Worm (Caenorhabditis elegans) whole organism, L1 larva: ENCODE data around the gene atgp-1.

Source experiments
- C16A3.4 ChIP-seq: fragments of 150-350 bp; optimal IDR thresholded peaks from 2 replicates; lab custom pipeline; 2014; ENCODE audit warnings: missing biosample characterization, missing genetic modification characterization
- aha-1 ChIP-seq: fragments of 150-350 bp; optimal IDR thresholded peaks from 2 replicates; lab custom pipeline; 2014; ENCODE audit warnings: missing biosample characterization, missing genetic modification characterization
- alr-1 ChIP-seq: fragments of 200-800 bp; sonication (Bioruptor generic); optimal IDR thresholded peaks from 2 replicates; lab custom pipeline; 2018; ENCODE audit warnings: borderline replicate concordance, mild to moderate bottlenecking, missing genetic modification characterization, missing compliant biosample characterization
- aly-2 ChIP-seq: fragments of 150-350 bp; optimal IDR thresholded peaks from 2 replicates; lab custom pipeline; 2014; ENCODE audit warnings: missing biosample characterization, missing genetic modification characterization
- ceh-63 ChIP-seq: fragments of 200-800 bp; sonication (Bioruptor generic); optimal IDR thresholded peaks from 2 replicates; lab custom pipeline; 2018; ENCODE audit warnings: mild to moderate bottlenecking, missing genetic modification characterization, missing compliant biosample characterization
- ceh-8 ChIP-seq: fragments of 200-800 bp; sonication (Bioruptor generic); optimal IDR thresholded peaks from 2 replicates; lab custom pipeline; 2018; ENCODE audit warnings: mild to moderate bottlenecking, missing genetic modification characterization, moderate library complexity, missing compliant biosample characterization
- dsc-1 ChIP-seq: sonication (generic microtip); optimal IDR thresholded peaks from 2 replicates; lab custom pipeline; 2016; ENCODE audit warnings: mild to moderate bottlenecking, missing genetic modification characterization, missing compliant biosample characterization
- egl-27 ChIP-seq, 2 experiments: fragments of 150-350 bp in 1 of 2; sonication (generic microtip); optimal IDR thresholded peaks; 3 replicates each; lab custom pipeline; 2017 to 2018; ENCODE audit warnings: missing biosample characterization in 2 of 2, missing genetic modification characterization in 2 of 2, missing genetic modification reagents in 2 of 2
- elt-2 ChIP-seq: sonication (generic microtip); optimal IDR thresholded peaks from 2 replicates; lab custom pipeline; 2016; ENCODE audit warnings: missing genetic modification characterization, mild to moderate bottlenecking, inconsistent platforms, missing compliant biosample characterization, missing genetic modification reagents
- elt-3 ChIP-seq, 6 experiments: fragments of 150-350 bp in 1 of 6; sonication (generic microtip); optimal IDR thresholded peaks; 2 replicates each; lab custom pipeline; 2017 to 2018; ENCODE audit warnings: missing biosample characterization in 6 of 6, missing genetic modification characterization in 6 of 6, inconsistent platforms in 1 of 6
- ets-5 ChIP-seq: fragments of 200-800 bp; sonication (Bioruptor generic); IDR thresholded peaks from 2 replicates; pipeline ENCODE4 v1.3.6; 2022; ENCODE audit warnings: missing genetic modification characterization, missing compliant biosample characterization
- fos-1 ChIP-seq: fragments of 150-350 bp; optimal IDR thresholded peaks from 2 replicates; lab custom pipeline; 2014; ENCODE audit warnings: missing biosample characterization, missing genetic modification characterization
- hlh-4 ChIP-seq: sonication (generic microtip); optimal IDR thresholded peaks from 2 replicates; lab custom pipeline; 2016; ENCODE audit warnings: mild to moderate bottlenecking, missing genetic modification characterization, missing compliant biosample characterization
- lin-13 ChIP-seq: fragments of 150-350 bp; optimal IDR thresholded peaks from 2 replicates; lab custom pipeline; 2014; ENCODE audit warnings: missing biosample characterization, missing genetic modification reagents, missing genetic modification characterization
- lin-14 ChIP-seq: fragments of 200-800 bp; sonication (Bioruptor generic); optimal IDR thresholded peaks from 2 replicates; lab custom pipeline; 2018; ENCODE audit warnings: mild to moderate bottlenecking, missing genetic modification characterization, moderate library complexity, missing compliant biosample characterization
- lin-15B ChIP-seq: fragments of 150-350 bp; sonication (generic microtip); optimal IDR thresholded peaks from 3 replicates; lab custom pipeline; 2014; ENCODE audit warnings: missing biosample characterization, missing genetic modification characterization
- lin-35 ChIP-seq, 2 experiments: fragments of 150-350 bp; optimal IDR thresholded peaks; 2 replicates each; lab custom pipeline; 2014; ENCODE audit warnings: missing biosample characterization in 2 of 2, missing genetic modification characterization in 2 of 2, missing genetic modification reagents in 2 of 2
- lin-39 ChIP-seq: fragments of 150-350 bp; optimal IDR thresholded peaks from 2 replicates; lab custom pipeline; 2014; ENCODE audit warnings: missing biosample characterization, missing genetic modification reagents, missing genetic modification characterization
- lir-3 ChIP-seq: sonication (generic microtip); optimal IDR thresholded peaks from 2 replicates; lab custom pipeline; 2016; ENCODE audit warnings: mild to moderate bottlenecking, missing genetic modification characterization, moderate library complexity, missing compliant biosample characterization; ENCODE audit not compliant: poor library complexity
- lsy-2 ChIP-seq, 2 experiments: fragments of 150-350 bp; optimal IDR thresholded peaks; 2 replicates each; lab custom pipeline; 2014; ENCODE audit warnings: missing biosample characterization in 2 of 2, missing genetic modification characterization in 2 of 2
- mep-1 ChIP-seq: fragments of 150-350 bp; optimal IDR thresholded peaks from 2 replicates; lab custom pipeline; 2014; ENCODE audit warnings: missing biosample characterization, missing genetic modification characterization
- nhr-20 ChIP-seq: sonication (generic microtip); optimal IDR thresholded peaks from 2 replicates; lab custom pipeline; 2016; ENCODE audit warnings: mild to moderate bottlenecking, missing genetic modification characterization, missing compliant biosample characterization
- nhr-237 ChIP-seq: fragments of 150-350 bp; optimal IDR thresholded peaks from 2 replicates; lab custom pipeline; 2014; ENCODE audit warnings: missing biosample characterization, missing genetic modification characterization
- nhr-28 ChIP-seq: fragments of 150-350 bp; optimal IDR thresholded peaks from 2 replicates; lab custom pipeline; 2014; ENCODE audit warnings: missing biosample characterization, missing genetic modification characterization
- nhr-47 ChIP-seq: sonication (generic microtip); optimal IDR thresholded peaks from 2 replicates; lab custom pipeline; 2016; ENCODE audit warnings: mild to moderate bottlenecking, missing genetic modification characterization, moderate library complexity, missing compliant biosample characterization
- nhr-85 ChIP-seq: sonication (generic microtip); peaks from one replicate; lab custom pipeline; 2016; ENCODE audit warnings: missing genetic modification characterization, inconsistent platforms, missing compliant biosample characterization
- nhr-90 ChIP-seq: sonication (generic microtip); optimal IDR thresholded peaks from 2 replicates; lab custom pipeline; 2016; ENCODE audit warnings: mild to moderate bottlenecking, missing genetic modification characterization, missing compliant biosample characterization; ENCODE audit not compliant: poor library complexity
- pax-3 ChIP-seq: fragments of 200-800 bp; sonication (Bioruptor generic); optimal IDR thresholded peaks from 2 replicates; lab custom pipeline; 2018; ENCODE audit warnings: mild to moderate bottlenecking, missing genetic modification characterization, moderate library complexity, missing compliant biosample characterization
- rnt-1 ChIP-seq: sonication (generic microtip); optimal IDR thresholded peaks from 2 replicates; lab custom pipeline; 2016; ENCODE audit warnings: mild to moderate bottlenecking, missing genetic modification characterization, moderate library complexity, missing compliant biosample characterization
- skn-1 ChIP-seq: fragments of 150-350 bp; optimal IDR thresholded peaks from 2 replicates; lab custom pipeline; 2014; ENCODE audit warnings: missing biosample characterization, missing genetic modification characterization
- snu-23 ChIP-seq: sonication (generic microtip); optimal IDR thresholded peaks from 2 replicates; lab custom pipeline; 2016; ENCODE audit warnings: missing genetic modification characterization, missing compliant biosample characterization
- tbx-2 ChIP-seq: sonication (generic microtip); optimal IDR thresholded peaks from 2 replicates; lab custom pipeline; 2016; ENCODE audit warnings: missing genetic modification characterization, missing compliant biosample characterization
- tlp-1 ChIP-seq: fragments of 150-350 bp; optimal IDR thresholded peaks from 2 replicates; lab custom pipeline; 2014; ENCODE audit warnings: missing biosample characterization, missing genetic modification characterization
- unc-130 ChIP-seq: fragments of 150-350 bp; optimal IDR thresholded peaks from 2 replicates; lab custom pipeline; 2017; ENCODE audit warnings: missing biosample characterization, missing genetic modification characterization, inconsistent platforms
- unc-30 ChIP-seq: sonication (generic microtip); optimal IDR thresholded peaks from 2 replicates; lab custom pipeline; 2017; ENCODE audit warnings: missing biosample characterization, missing genetic modification characterization
- xbp-1 ChIP-seq: sonication (generic microtip); optimal IDR thresholded peaks from 2 replicates; lab custom pipeline; 2016; ENCODE audit warnings: missing genetic modification characterization, missing compliant biosample characterization
- zip-4 ChIP-seq: fragments of 200-800 bp; sonication (Bioruptor generic); optimal IDR thresholded peaks from 2 replicates; lab custom pipeline; 2018; ENCODE audit warnings: mild to moderate bottlenecking, missing genetic modification characterization, moderate library complexity, missing compliant biosample characterization
- ztf-4 ChIP-seq: fragments of 150-350 bp; optimal IDR thresholded peaks from 2 replicates; lab custom pipeline; 2014; ENCODE audit warnings: missing biosample characterization, missing genetic modification characterization

atgp-1 gene

ce11 chrIV:17281060-17282021, 12.2 kb downstream of the atgp-1 start (continued):
- TF ChIP-seq tbx-2 (peak; percentile 25), rnt-1 (tag; lab: Kevin White, UChicago) (peak; percentile 2), elt-2 (tag; lab: Kevin White, UChicago) (peak; percentile 59), egl-27 (tag; optimal IDR thresholded peaks at IDR 0.05; lab: Kevin White, UChicago) (no peak), fos-1 (no peak), elt-3 (tag; optimal IDR thresholded peaks at IDR 0.05; lab: Kevin White, UChicago) (peak in 1 of 6 experiments; percentile 44), nhr-90 (peak; percentile 62), lin-14 (GFP tag; lab: Kevin White, UChicago) (peak; percentile 40), nhr-20 (tag; lab: Kevin White, UChicago) (peak; percentile 70), lsy-2 (tag; optimal IDR thresholded peaks at IDR 0.05; lab: Kevin White, UChicago) (peak; percentile 68 to 75), unc-30 (tag; lab: Kevin White, UChicago) (peak; percentile 61), nhr-237 (tag; lab: Kevin White, UChicago) (no peak), xbp-1 (peak; percentile 57), snu-23 (GFP tag; lab: Kevin White, UChicago) (peak; percentile 73), aha-1 (tag; lab: Kevin White, UChicago) (peak; percentile 29), unc-130 (tag; lab: Kevin White, UChicago) (no peak), aly-2 (tag; lab: Kevin White, UChicago) (peak; percentile 100), skn-1 (tag; lab: Kevin White, UChicago) (peak; percentile 76), nhr-85 (tag; lab: Kevin White, UChicago) (no peak), ceh-63 (peak; percentile 25), lin-39 (no peak), hlh-4 (tag; lab: Kevin White, UChicago) (no peak), nhr-47 (peak; percentile 54), ceh-8 (GFP tag; lab: Kevin White, UChicago) (peak; percentile 15), ztf-4 (tag; lab: Kevin White, UChicago) (peak; percentile 58), tlp-1 (tag; lab: Kevin White, UChicago) (no peak)
- TF ChIP-seq, all 84 proteins: peak for 39

ce11 chrIV:17284099-17284498, 15.0 kb downstream of the atgp-1 start, which contains the start of gene nra-1:
nra-1 (minus strand) TSS chrIV:17284199.
- TF ChIP-seq snu-23 (GFP tag; lab: Kevin White, UChicago) (no peak), C16A3.4 (tag; lab: Kevin White, UChicago) (no peak), aly-2 (tag; lab: Kevin White, UChicago) (no peak), alr-1 (tag; lab: Kevin White, UChicago) (no peak), lsy-2 (tag; optimal IDR thresholded peaks at IDR 0.05; lab: Kevin White, UChicago) (no peak), zip-4 (GFP tag; lab: Kevin White, UChicago) (no peak), nhr-47 (no peak), lin-35 (GFP tag; optimal IDR thresholded peaks at IDR 0.05; lab: Kevin White, UChicago) (no peak), elt-3 (tag; optimal IDR thresholded peaks at IDR 0.05; lab: Kevin White, UChicago) (no peak), nhr-28 (tag; lab: Kevin White, UChicago) (no peak), pax-3 (tag; lab: Kevin White, UChicago) (no peak), lir-3 (tag; lab: Kevin White, UChicago) (no peak), lin-13 (no peak), lin-15B (tag; lab: Kevin White, UChicago) (no peak), ceh-8 (GFP tag; lab: Kevin White, UChicago) (no peak), dsc-1 (tag; lab: Kevin White, UChicago) (no peak), ets-5 (GFP tag; lab: Robert Waterston, UW) (no peak), mep-1 (tag; lab: Kevin White, UChicago) (no peak)
